Fruit fly (Drosophila melanogaster): Measurements from ENCODE around the gene Naglu.

DNA sequence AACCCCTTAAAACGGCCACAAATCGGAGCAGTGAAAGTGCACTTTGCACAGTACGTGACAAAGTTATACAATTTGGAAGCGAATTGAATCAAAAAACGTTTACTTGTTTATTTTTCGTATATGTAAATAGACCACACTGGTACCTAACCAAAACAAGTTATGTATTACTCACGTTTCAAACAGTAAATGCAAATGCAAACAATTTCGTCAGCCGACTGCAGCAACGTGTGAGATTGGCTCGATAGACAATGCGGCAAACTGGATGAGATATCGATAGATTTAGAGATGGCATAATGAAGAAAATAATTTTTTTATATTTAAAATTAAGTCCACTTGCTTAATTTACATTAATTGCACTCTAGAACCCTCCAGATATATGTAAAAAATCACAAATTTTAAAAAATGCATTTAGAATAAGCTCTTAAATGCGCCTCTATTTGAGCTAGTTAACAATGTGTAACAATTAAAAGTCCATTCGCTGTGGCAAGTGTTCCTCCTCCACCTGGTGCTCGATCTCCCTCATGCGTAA, 30.1 kb downstream of the Naglu start, which contains the start of gene AlaRS:
- peak; percentile 24 for TF ChIP-seq cic (GFP tag; optimal IDR thresholded peaks at IDR 0.05)
- TF ChIP-seq Hr96 (GFP tag; optimal IDR thresholded peaks at IDR 0.05) = no peak
- TF ChIP-seq CG5204 (GFP tag; optimal IDR thresholded peaks at IDR 0.05) = peak; percentile 37
- TF ChIP-seq kay (GFP tag; ENCODE audit: borderline replicate concordance) = peak; percentile 87
- TF ChIP-seq tj (GFP tag; optimal IDR thresholded peaks at IDR 0.05) = peak; percentile 69
- peak; percentile 34 for TF ChIP-seq toe (GFP tag; optimal IDR thresholded peaks at IDR 0.05)
- peak; percentile 40 for TF ChIP-seq CG1620 (GFP tag; optimal IDR thresholded peaks at IDR 0.05)
- TF ChIP-seq cnc (optimal IDR thresholded peaks at IDR 0.05) = no peak
- TF ChIP-seq CG7101 (tag; optimal IDR thresholded peaks at IDR 0.05) = peak; percentile 51

Data from whole organism, adult.